Fruit fly (Drosophila melanogaster): ENCODE measurements around the gene RpL4.

Gene RpL4

dm6 chr3R:27925971-27926533, 3.4 kb downstream of the RpL4 start (continued):
- TF ChIP-seq ss (GFP tag; optimal IDR thresholded peaks at IDR 0.05) = no peak
- no peak for TF ChIP-seq CG11294 (GFP tag; IDR thresholded peaks at IDR 0.05)
- TF ChIP-seq CG8119 (GFP tag; IDR thresholded peaks at IDR 0.05) = 0 out of 3 replicates have a peak, but pooled peaks have one; percentile 31
- TF ChIP-seq CG6276 (GFP tag; optimal IDR thresholded peaks at IDR 0.05) = peak; percentile 7
- TF ChIP-seq spab (GFP tag; optimal IDR thresholded peaks at IDR 0.05) = no peak
- TF ChIP-seq Ets96B (tag; optimal IDR thresholded peaks at IDR 0.05) = no peak
- TF ChIP-seq CG3919 (GFP tag; optimal IDR thresholded peaks at IDR 0.05) = peak; percentile 14
- TF ChIP-seq Gug (GFP tag; IDR thresholded peaks at IDR 0.05) = peak; percentile 19; the same call in 1 of the 2 replicates
- TF ChIP-seq CG4318 (GFP tag; optimal IDR thresholded peaks at IDR 0.05) = no peak
- peak; percentile 4 for TF ChIP-seq CG11902 (GFP tag; optimal IDR thresholded peaks at IDR 0.05)
- TF ChIP-seq Ets21C (GFP tag; optimal IDR thresholded peaks at IDR 0.05) = no peak
- no peak for TF ChIP-seq CG34406 (GFP tag; optimal IDR thresholded peaks at IDR 0.05)
- no peak for TF ChIP-seq net (GFP tag; optimal IDR thresholded peaks at IDR 0.05)
- peak; percentile 78 for TF ChIP-seq Eip78C (GFP tag)
- TF ChIP-seq Sox15 (GFP tag; optimal IDR thresholded peaks at IDR 0.05) = peak; percentile 32
- no peak for TF ChIP-seq acj6 (GFP tag; optimal IDR thresholded peaks at IDR 0.05)

DNA sequence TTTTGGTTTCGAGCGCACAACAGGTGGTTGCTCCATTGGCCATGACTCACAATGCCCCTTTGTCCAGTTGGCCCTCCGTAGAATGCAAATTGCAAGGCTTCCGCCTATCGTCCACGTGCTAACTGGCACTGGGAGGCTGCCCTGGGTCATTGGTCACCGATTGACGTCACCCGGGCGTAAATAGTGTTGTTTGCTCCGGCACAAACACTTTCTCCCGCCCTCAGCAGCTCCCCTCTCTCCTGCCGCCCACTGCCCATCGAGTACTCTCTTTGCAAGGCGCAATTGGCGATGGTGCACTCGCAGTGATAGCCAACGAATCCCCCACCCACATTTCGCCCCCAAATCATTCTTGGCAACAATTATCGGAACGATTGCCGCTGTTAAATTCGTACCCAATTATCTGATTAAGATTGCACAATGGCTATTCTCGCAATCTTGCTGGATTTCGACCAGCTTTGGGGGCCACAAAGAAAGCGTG, 4.2 kb downstream of the RpL4 start:
- TF ChIP-seq Ets96B (tag; optimal IDR thresholded peaks at IDR 0.05) = no peak
- no peak for TF ChIP-seq dac (GFP tag; optimal IDR thresholded peaks at IDR 0.05)
- peak; percentile 57 for TF ChIP-seq svp (GFP tag)
- TF ChIP-seq CG3919 (GFP tag; optimal IDR thresholded peaks at IDR 0.05) = no peak
- TF ChIP-seq vri (GFP tag; optimal IDR thresholded peaks at IDR 0.05) = peak; percentile 93
- no peak for TF ChIP-seq CG31627 (GFP tag; optimal IDR thresholded peaks at IDR 0.05)
- TF ChIP-seq ss (GFP tag; optimal IDR thresholded peaks at IDR 0.05) = no peak
- TF ChIP-seq eg (GFP tag; IDR thresholded peaks at IDR 0.05) = 0 out of 3 replicates have a peak, but pooled peaks have one; percentile 29
- TF ChIP-seq CG9139 (GFP tag; optimal IDR thresholded peaks at IDR 0.05) = no peak
- TF ChIP-seq esn (GFP tag; optimal IDR thresholded peaks at IDR 0.05) = no peak
- no peak for TF ChIP-seq fd59A (GFP tag; optimal IDR thresholded peaks at IDR 0.05)
- peak; percentile 77 for TF ChIP-seq Eip93F (GFP tag; optimal IDR thresholded peaks at IDR 0.05)
- no peak for TF ChIP-seq spab (GFP tag; optimal IDR thresholded peaks at IDR 0.05)
- TF ChIP-seq pdm3 (GFP tag; optimal IDR thresholded peaks at IDR 0.05) = no peak
- peak; percentile 20 for TF ChIP-seq Sox14 (GFP tag; optimal IDR thresholded peaks at IDR 0.05)
- no peak for TF ChIP-seq Eip75B (GFP tag; optimal IDR thresholded peaks at IDR 0.05)

DNA sequence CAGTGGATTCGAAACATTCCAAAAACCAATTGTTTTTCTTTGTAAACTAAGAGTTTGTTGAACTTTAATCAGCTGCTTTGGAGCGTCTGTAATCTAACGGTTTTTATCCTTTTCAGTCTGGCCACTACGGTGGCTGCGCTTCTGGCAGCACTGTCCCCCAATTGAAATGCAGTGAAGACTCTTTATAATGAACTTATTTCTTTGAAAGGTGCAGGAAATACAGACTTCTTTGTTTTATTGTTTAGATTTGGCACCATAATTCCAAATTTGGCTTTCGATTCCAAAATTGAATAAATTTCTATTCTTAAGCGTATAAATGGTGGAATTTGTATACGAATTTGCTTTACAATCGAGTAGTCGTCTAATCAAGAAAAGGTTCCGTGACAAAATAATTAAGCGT, 5.5 kb downstream of the RpL4 start, which contains the start of gene nenya:
Gene nenya, minus strand, starts transcription at position 35 of the 400 bp plus-strand sequence.
- TF ChIP-seq CG4318 (GFP tag; optimal IDR thresholded peaks at IDR 0.05) (no peak), CG10631 (GFP tag; optimal IDR thresholded peaks at IDR 0.05) (no peak), svp (GFP tag) (peak; percentile 67), esn (GFP tag; optimal IDR thresholded peaks at IDR 0.05) (peak; percentile 5), vri (GFP tag; optimal IDR thresholded peaks at IDR 0.05) (no peak), Smox (GFP tag; optimal IDR thresholded peaks at IDR 0.05) (no peak), salr (GFP tag; optimal IDR thresholded peaks at IDR 0.05) (no peak), Eip78C (GFP tag) (peak; percentile 43)

- peak; percentile 91 for TF ChIP-seq vri (GFP tag; optimal IDR thresholded peaks at IDR 0.05)
- peak; percentile 87 for TF ChIP-seq svp (GFP tag)
- TF ChIP-seq Sox14 (GFP tag; optimal IDR thresholded peaks at IDR 0.05) = no peak
- TF ChIP-seq Eip93F (GFP tag; optimal IDR thresholded peaks at IDR 0.05) = peak; percentile 71
- peak; percentile 13 for TF ChIP-seq CG6276 (GFP tag; optimal IDR thresholded peaks at IDR 0.05)
- peak; percentile 42 for TF ChIP-seq CG16779 (tag; optimal IDR thresholded peaks at IDR 0.05)
- no peak for TF ChIP-seq fd85E (GFP tag; optimal IDR thresholded peaks at IDR 0.05)
- peak; percentile 1 for TF ChIP-seq CG6854 (GFP tag; optimal IDR thresholded peaks at IDR 0.05)
- no peak for TF ChIP-seq pdm3 (GFP tag; optimal IDR thresholded peaks at IDR 0.05)
- peak in 1 of 2 experiments; percentile 16 for TF ChIP-seq ss (GFP tag; optimal IDR thresholded peaks at IDR 0.05)
- peak; percentile 13 for TF ChIP-seq Eip78C (GFP tag)
- no peak for TF ChIP-seq acj6 (GFP tag; optimal IDR thresholded peaks at IDR 0.05)
These were observed 6.6 kb downstream of the RpL4 start for dm6 chr3R:27928984-27929924.

Data from whole organism, prepupa.